Worm (Caenorhabditis elegans) whole organism, late embryonic: Measurements from ENCODE around the gene cyp-23A1.

Source experiments
- C38D4.7 ChIP-seq: fragments of 200-800 bp; sonication (Bioruptor generic); optimal IDR thresholded peaks from 2 replicates; lab custom pipeline; 2018; ENCODE audit warnings: mild to moderate bottlenecking, missing genetic modification characterization, moderate library complexity, missing compliant biosample characterization
- F13H6.1 ChIP-seq: sonication (generic microtip); optimal IDR thresholded peaks from 2 replicates; lab custom pipeline; 2016; ENCODE audit warnings: missing genetic modification characterization, missing compliant biosample characterization
- T23F11.4 ChIP-seq: fragments of 200-800 bp; sonication (Bioruptor generic); optimal IDR thresholded peaks from 2 replicates; lab custom pipeline; 2018; ENCODE audit warnings: mild to moderate bottlenecking, missing genetic modification characterization, missing compliant biosample characterization
- ceh-14 ChIP-seq: sonication (generic microtip); optimal IDR thresholded peaks from 2 replicates; lab custom pipeline; 2016; ENCODE audit warnings: missing genotype, missing genetic modification characterization, missing compliant biosample characterization
- ceh-2 ChIP-seq: sonication (generic microtip); optimal IDR thresholded peaks from 2 replicates; lab custom pipeline; 2016; ENCODE audit warnings: missing genotype, missing genetic modification characterization, missing compliant biosample characterization
- ceh-24 ChIP-seq: sonication (generic microtip); optimal IDR thresholded peaks from 2 replicates; lab custom pipeline; 2016; ENCODE audit warnings: mild to moderate bottlenecking, missing genetic modification characterization, missing compliant biosample characterization
- ceh-30 ChIP-seq: fragments of 150-350 bp; optimal IDR thresholded peaks from 2 replicates; lab custom pipeline; 2014; ENCODE audit warnings: missing biosample characterization, missing genetic modification characterization
- ceh-34 ChIP-seq: sonication (generic microtip); optimal IDR thresholded peaks from 2 replicates; lab custom pipeline; 2016; ENCODE audit warnings: mild to moderate bottlenecking, missing genetic modification characterization, missing compliant biosample characterization
- dmd-4 ChIP-seq: sonication (generic microtip); optimal IDR thresholded peaks from 2 replicates; lab custom pipeline; 2016; ENCODE audit warnings: borderline replicate concordance, missing genetic modification characterization, missing compliant biosample characterization
- dve-1 ChIP-seq: sonication (generic microtip); optimal IDR thresholded peaks from 2 replicates; lab custom pipeline; 2017; ENCODE audit warnings: antibody characterized with exemption, mild to moderate bottlenecking, missing genetic modification characterization, missing compliant biosample characterization
- elt-4 ChIP-seq: sonication (generic microtip); optimal IDR thresholded peaks from 2 replicates; lab custom pipeline; 2016; ENCODE audit warnings: missing genetic modification characterization, missing compliant biosample characterization
- eyg-1 ChIP-seq: sonication (generic microtip); optimal IDR thresholded peaks from 2 replicates; lab custom pipeline; 2016; ENCODE audit warnings: missing genotype, missing genetic modification characterization, missing compliant biosample characterization
- fax-1 ChIP-seq: sonication (generic microtip); optimal IDR thresholded peaks from 2 replicates; lab custom pipeline; 2016; ENCODE audit warnings: missing genotype, missing genetic modification characterization, missing compliant biosample characterization
- hlh-13 ChIP-seq: fragments of 200-800 bp; sonication (Bioruptor generic); optimal IDR thresholded peaks from 2 replicates; lab custom pipeline; 2018; ENCODE audit warnings: mild to moderate bottlenecking, missing genetic modification characterization, missing compliant biosample characterization
- hlh-15 ChIP-seq: sonication (generic microtip); optimal IDR thresholded peaks from 2 replicates; lab custom pipeline; 2016; ENCODE audit warnings: missing genetic modification characterization, missing compliant biosample characterization
- hlh-30 ChIP-seq: sonication (generic microtip); optimal IDR thresholded peaks from 2 replicates; lab custom pipeline; 2017; ENCODE audit warnings: antibody characterized with exemption, missing genetic modification characterization, missing compliant biosample characterization; ENCODE audit not compliant: insufficient read depth
- hlh-8 ChIP-seq: sonication (generic microtip); optimal IDR thresholded peaks from 2 replicates; lab custom pipeline; 2016; ENCODE audit warnings: missing genotype, missing genetic modification characterization, missing compliant biosample characterization
- lim-6 ChIP-seq: sonication (generic microtip); optimal IDR thresholded peaks from 2 replicates; lab custom pipeline; 2016; ENCODE audit warnings: missing genetic modification characterization, missing compliant biosample characterization
- madf-2 ChIP-seq: sonication (generic microtip); optimal IDR thresholded peaks from 2 replicates; lab custom pipeline; 2017; ENCODE audit warnings: missing genetic modification characterization, missing compliant biosample characterization
- nhr-11 ChIP-seq: fragments of 150-350 bp; optimal IDR thresholded peaks from 2 replicates; lab custom pipeline; 2014; ENCODE audit warnings: missing biosample characterization, missing genetic modification characterization
- nhr-232 ChIP-seq: sonication (generic microtip); optimal IDR thresholded peaks from 2 replicates; lab custom pipeline; 2016; ENCODE audit warnings: missing genetic modification characterization, missing compliant biosample characterization
- npax-4 ChIP-seq: sonication (generic microtip); optimal IDR thresholded peaks from 2 replicates; lab custom pipeline; 2016; ENCODE audit warnings: missing genetic modification characterization, missing compliant biosample characterization
- pax-1 ChIP-seq: fragments of 150-350 bp; optimal IDR thresholded peaks from 2 replicates; lab custom pipeline; 2014; ENCODE audit warnings: missing biosample characterization, missing genetic modification characterization
- pqm-1 ChIP-seq: sonication (generic microtip); optimal IDR thresholded peaks from 2 replicates; lab custom pipeline; 2016; ENCODE audit warnings: missing genetic modification characterization, missing compliant biosample characterization
- pros-1 ChIP-seq: fragments of 150-350 bp; optimal IDR thresholded peaks from 2 replicates; lab custom pipeline; 2014; ENCODE audit warnings: missing biosample characterization, missing genetic modification reagents, missing genetic modification characterization
- ref-2 ChIP-seq: sonication (generic microtip); optimal IDR thresholded peaks from 2 replicates; lab custom pipeline; 2016; ENCODE audit warnings: missing genetic modification characterization, missing compliant biosample characterization
- rnt-1 ChIP-seq: sonication (generic microtip); optimal IDR thresholded peaks from 2 replicates; lab custom pipeline; 2016; ENCODE audit warnings: missing genetic modification characterization, missing compliant biosample characterization
- sox-2 ChIP-seq: fragments of 200-800 bp; sonication (Bioruptor generic); IDR thresholded peaks from 2 replicates; pipeline ENCODE4 v1.3.6; 2022; ENCODE audit warnings: missing genetic modification reagents, missing genetic modification characterization, missing compliant biosample characterization
- sox-4 ChIP-seq: sonication (generic microtip); optimal IDR thresholded peaks from 2 replicates; lab custom pipeline; 2017; ENCODE audit warnings: mild to moderate bottlenecking, missing genetic modification characterization, inconsistent platforms, missing compliant biosample characterization
- syd-9 ChIP-seq: sonication (generic microtip); optimal IDR thresholded peaks from 2 replicates; lab custom pipeline; 2016; ENCODE audit warnings: mild to moderate bottlenecking, missing genetic modification characterization, moderate library complexity, missing compliant biosample characterization
- tbx-2 ChIP-seq: sonication (generic microtip); optimal IDR thresholded peaks from 2 replicates; lab custom pipeline; 2016; ENCODE audit warnings: missing genetic modification characterization, missing compliant biosample characterization
- unc-42 ChIP-seq: sonication (generic microtip); optimal IDR thresholded peaks from 2 replicates; lab custom pipeline; 2016; ENCODE audit warnings: missing genotype, missing genetic modification characterization, missing compliant biosample characterization
- unc-55 ChIP-seq: sonication (generic microtip); optimal IDR thresholded peaks from 2 replicates; lab custom pipeline; 2017; ENCODE audit warnings: missing biosample characterization, missing genetic modification reagents, missing genetic modification characterization
- unc-86 ChIP-seq: sonication (generic microtip); optimal IDR thresholded peaks from 2 replicates; lab custom pipeline; 2016; ENCODE audit warnings: missing genetic modification characterization, missing compliant biosample characterization
- ztf-16 ChIP-seq: sonication (generic microtip); optimal IDR thresholded peaks from 2 replicates; lab custom pipeline; 2017; ENCODE audit warnings: missing genetic modification characterization, missing compliant biosample characterization

The cyp-23A1 gene

DNA sequence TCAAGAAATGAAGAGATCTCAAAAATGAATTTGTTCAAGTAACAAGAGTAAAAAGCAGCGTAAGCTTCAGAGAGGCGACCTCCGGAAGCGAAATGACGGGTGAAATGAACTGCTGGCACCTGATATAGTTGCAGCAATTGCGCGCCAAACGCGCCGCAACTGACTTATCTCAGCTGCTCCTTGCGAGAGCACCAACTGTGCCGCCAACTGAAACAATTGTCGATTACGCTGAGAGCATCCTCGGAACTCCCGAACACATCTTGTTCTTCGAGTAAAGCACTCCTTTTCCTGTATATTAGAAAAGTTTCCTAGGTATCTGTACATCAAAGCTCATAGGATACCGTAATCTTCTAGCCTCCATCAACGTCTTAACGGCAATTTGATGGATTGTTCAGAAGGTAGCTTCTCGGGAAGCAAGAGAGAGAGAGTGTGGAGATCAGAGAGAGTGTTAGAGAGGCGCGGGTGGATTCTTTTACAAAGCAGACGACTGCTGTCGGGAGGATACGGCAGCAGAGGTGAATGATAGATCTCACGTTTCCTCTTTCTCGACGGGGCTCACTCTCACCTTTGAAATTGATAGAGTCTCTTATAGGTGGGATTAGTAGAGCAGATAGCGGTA, 8.1 kb downstream of the cyp-23A1 start (continued):
- TF ChIP-seq hlh-13 (GFP tag; lab: Kevin White, UChicago) (no peak), ceh-34 (tag; lab: Kevin White, UChicago) (peak; percentile 20), sox-2 (GFP tag; lab: Robert Waterston, UW) (no peak), pros-1 (tag; lab: Kevin White, UChicago) (no peak)

DNA sequence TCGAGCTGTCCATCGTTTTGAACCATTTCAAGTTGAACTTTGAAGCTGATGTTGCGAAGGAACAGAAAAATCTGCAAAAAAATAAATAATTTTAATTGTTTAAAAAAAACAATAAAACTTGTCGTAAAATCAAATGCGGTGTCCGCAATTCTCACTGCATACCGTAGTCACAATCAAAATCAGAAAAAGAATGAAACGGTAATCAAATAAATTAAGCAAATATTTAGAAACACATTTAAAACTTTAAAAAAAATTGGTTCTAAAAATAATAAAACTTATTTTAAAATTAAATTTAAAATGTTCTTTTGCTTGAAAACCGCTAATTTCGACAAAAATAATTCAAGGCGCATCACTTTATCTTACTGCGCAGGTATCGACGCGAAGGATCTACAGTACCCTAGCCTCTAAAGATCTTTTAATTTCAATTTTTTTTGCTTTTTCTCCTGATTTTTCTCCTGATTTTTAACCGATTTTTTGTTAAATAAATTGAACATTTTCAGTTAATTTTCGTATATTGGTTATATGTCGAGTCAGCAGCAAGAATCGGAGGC, 11.2 kb downstream of the cyp-23A1 start, which contains the start of the genes B0304.4 and B0304.2:
Gene B0304.4 (minus strand): TSS at position 101 of the 551 bp plus-strand sequence.
Gene B0304.2 (plus strand): TSS at position 501 of the 551 bp plus-strand sequence.
- TF ChIP-seq unc-86 (tag; lab: Kevin White, UChicago), result no peak
- no peak for TF ChIP-seq eyg-1

DNA sequence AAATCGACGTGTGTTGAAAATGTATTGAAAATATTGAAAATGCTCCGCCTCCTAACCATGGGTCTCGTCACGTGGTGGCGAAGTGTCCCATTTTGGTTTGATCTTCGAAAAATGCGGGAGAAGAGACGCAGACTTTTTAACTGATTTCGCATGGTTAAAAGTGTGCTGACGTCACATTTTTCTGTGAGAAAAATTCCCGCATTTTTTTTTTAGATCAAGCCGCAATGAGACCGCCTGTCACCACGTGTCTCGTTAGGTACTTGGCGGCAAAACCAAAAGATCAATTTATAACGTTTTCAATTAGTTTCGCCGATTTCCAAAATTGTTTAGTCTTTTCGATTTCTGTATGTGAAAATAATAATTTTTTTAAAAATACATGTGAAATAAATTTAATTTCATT, 13.2 kb downstream of the cyp-23A1 start:
- no peak for TF ChIP-seq unc-42 (tag; lab: Kevin White, UChicago)
- TF ChIP-seq hlh-13 (GFP tag; lab: Kevin White, UChicago), result no peak
- no peak for TF ChIP-seq ceh-24 (tag; lab: Kevin White, UChicago)
- TF ChIP-seq ceh-14 (tag; lab: Kevin White, UChicago), result no peak
- TF ChIP-seq dve-1 (tag; lab: Kevin White, UChicago), result no peak
- no peak for TF ChIP-seq unc-55 (GFP tag; lab: Kevin White, UChicago)
- no peak for TF ChIP-seq npax-4
- TF ChIP-seq F13H6.1 (tag; lab: Kevin White, UChicago), result no peak
- no peak for TF ChIP-seq T23F11.4 (GFP tag; lab: Kevin White, UChicago)
- TF ChIP-seq hlh-15 (tag; lab: Kevin White, UChicago), result no peak
- no peak for TF ChIP-seq fax-1
- no peak for TF ChIP-seq lim-6
- TF ChIP-seq syd-9 (tag; lab: Kevin White, UChicago), result no peak
- no peak for TF ChIP-seq ceh-30 (tag; lab: Kevin White, UChicago)

DNA sequence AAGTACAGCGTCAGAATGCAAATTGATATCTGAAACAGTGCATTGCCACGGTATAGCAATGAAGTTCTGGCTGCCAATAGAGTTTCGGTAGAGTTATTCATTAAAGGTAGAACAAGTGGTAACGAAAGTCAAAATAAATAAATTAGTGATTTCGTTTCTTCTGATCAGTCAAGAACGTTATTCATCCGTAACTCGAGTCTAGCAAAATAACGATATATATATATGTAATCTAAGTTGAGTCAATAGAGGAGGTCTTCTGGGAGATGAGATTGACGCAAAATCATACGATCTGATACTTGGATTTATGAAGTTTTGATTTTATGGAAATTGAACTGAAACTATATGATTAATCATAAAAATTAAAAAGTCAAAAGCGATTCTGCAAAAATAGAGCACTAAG, 15.8 kb downstream of the cyp-23A1 start, which contains the start of gene sra-35:
Gene sra-35 (minus strand): TSS at position 101 of the 400 bp plus-strand sequence.
- TF ChIP-seq hlh-8 (tag; lab: Kevin White, UChicago) (no peak), C38D4.7 (GFP tag; lab: Kevin White, UChicago) (no peak), nhr-232 (tag; lab: Kevin White, UChicago) (no peak), fax-1 (no peak), ceh-2 (tag; lab: Kevin White, UChicago) (no peak), tbx-2 (tag; lab: Kevin White, UChicago) (no peak), dmd-4 (no peak), hlh-15 (tag; lab: Kevin White, UChicago) (no peak), unc-86 (tag; lab: Kevin White, UChicago) (no peak), madf-2 (tag; lab: Kevin White, UChicago) (no peak), ztf-16 (tag; lab: Kevin White, UChicago) (no peak), sox-4 (tag; lab: Kevin White, UChicago) (no peak), ceh-34 (tag; lab: Kevin White, UChicago) (no peak), ceh-14 (tag; lab: Kevin White, UChicago) (no peak)

DNA sequence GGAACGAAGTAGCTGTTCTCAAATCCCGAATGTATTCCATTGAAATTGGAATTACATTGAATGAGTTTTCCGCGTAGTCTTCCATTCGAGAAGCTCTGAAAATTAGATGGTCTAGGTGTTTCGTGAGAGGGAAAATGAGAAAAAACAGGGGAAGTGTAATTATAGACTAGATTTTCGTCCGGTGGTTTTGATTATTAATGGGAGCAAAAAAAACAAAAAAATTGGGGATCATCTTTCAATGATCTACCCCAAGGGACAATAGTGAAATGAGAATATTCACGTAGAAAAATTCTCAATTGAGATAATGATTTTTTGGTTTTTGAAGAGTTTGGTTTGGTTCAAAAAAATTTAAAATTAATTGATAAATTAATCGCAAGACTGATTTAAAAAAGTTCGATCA, 19.9 kb downstream of the cyp-23A1 start, which contains the start of gene sra-32:
Gene sra-32 (minus strand): TSS at position 101 of the 400 bp plus-strand sequence.
- TF ChIP-seq unc-42 (tag; lab: Kevin White, UChicago), result no peak
- TF ChIP-seq pqm-1 (tag; lab: Kevin White, UChicago), result no peak
- no peak for TF ChIP-seq dmd-4
- TF ChIP-seq hlh-30 (tag; lab: Kevin White, UChicago), result no peak
- no peak for TF ChIP-seq T23F11.4 (GFP tag; lab: Kevin White, UChicago)
- no peak for TF ChIP-seq elt-4 (tag; lab: Kevin White, UChicago)
- no peak for TF ChIP-seq ceh-14 (tag; lab: Kevin White, UChicago)
- TF ChIP-seq nhr-11 (tag; lab: Kevin White, UChicago), result no peak
- no peak for TF ChIP-seq sox-2 (GFP tag; lab: Robert Waterston, UW)
- TF ChIP-seq pax-1 (tag; lab: Kevin White, UChicago), result no peak
- TF ChIP-seq lim-6, result no peak
- TF ChIP-seq hlh-15 (tag; lab: Kevin White, UChicago), result no peak
- TF ChIP-seq syd-9 (tag; lab: Kevin White, UChicago), result no peak
- no peak for TF ChIP-seq ref-2 (tag; lab: Kevin White, UChicago)
- no peak for TF ChIP-seq rnt-1
- TF ChIP-seq, all 69 proteins: peak for 0
